Worm (Caenorhabditis elegans): ENCODE data around the gene rpl-23.

rpl-23 gene

DNA sequence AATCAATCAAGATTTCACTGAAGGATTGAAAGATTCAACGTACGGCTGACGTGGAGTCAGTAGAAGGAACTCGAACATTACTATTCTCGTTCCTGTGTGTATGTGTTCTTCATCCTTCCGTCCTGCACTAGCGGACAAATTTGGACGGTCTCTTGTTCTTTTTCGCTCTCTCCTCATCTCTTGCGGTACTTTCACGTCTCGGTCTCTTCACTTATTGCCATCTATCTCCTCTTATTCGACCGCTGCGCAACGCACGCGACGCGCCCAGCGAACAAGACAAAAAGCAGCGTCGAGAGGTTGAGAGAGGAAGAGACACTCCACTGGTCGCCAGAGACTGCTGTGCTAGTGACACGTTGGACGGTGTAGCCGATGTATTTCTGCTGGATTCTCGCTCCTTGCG, 9.5 kb upstream of the rpl-23 start:
- no peak for TF ChIP-seq lin-32 (GFP tag; optimal IDR thresholded peaks at IDR 0.05)
- TF ChIP-seq M03D4.4 (tag; optimal IDR thresholded peaks at IDR 0.05) = no peak
- TF ChIP-seq elt-1 (tag; optimal IDR thresholded peaks at IDR 0.05; ENCODE audit: borderline replicate concordance, insufficient read depth) = peak; percentile 41
- TF ChIP-seq snpc-4 (tag; optimal IDR thresholded peaks at IDR 0.05) = no peak
- TF ChIP-seq ceh-43 (GFP tag; optimal IDR thresholded peaks at IDR 0.05) = no peak
- TF ChIP-seq hlh-1 (tag; optimal IDR thresholded peaks at IDR 0.05) = peak; percentile 42
- TF ChIP-seq mep-1 (tag; optimal IDR thresholded peaks at IDR 0.05) = peak; percentile 88
- TF ChIP-seq flh-1 (GFP tag; optimal IDR thresholded peaks at IDR 0.05) = no peak
- TF ChIP-seq nhr-2 (tag; optimal IDR thresholded peaks at IDR 0.05) = peak; percentile 3
- peak; percentile 54 for TF ChIP-seq nhr-237 (tag; optimal IDR thresholded peaks at IDR 0.05)
- peak; percentile 48 for TF ChIP-seq ceh-39 (tag; optimal IDR thresholded peaks at IDR 0.05)
- TF ChIP-seq mls-2 (tag; optimal IDR thresholded peaks at IDR 0.05) = peak; percentile 33
- no peak for TF ChIP-seq sem-2 (GFP tag; optimal IDR thresholded peaks at IDR 0.05)
- no peak for TF ChIP-seq bed-3 (GFP tag; optimal IDR thresholded peaks at IDR 0.05)
- TF ChIP-seq pha-4 (tag; optimal IDR thresholded peaks at IDR 0.05) = peak; percentile 78
- TF ChIP-seq nhr-28 (tag; optimal IDR thresholded peaks at IDR 0.05) = no peak
- TF ChIP-seq mab-5 (tag; optimal IDR thresholded peaks at IDR 0.05) = no peak
- TF ChIP-seq ztf-11 (tag; optimal IDR thresholded peaks at IDR 0.05) = peak; percentile 40
- no peak for TF ChIP-seq cnd-1 (tag; optimal IDR thresholded peaks at IDR 0.05)
- peak; percentile 30 for TF ChIP-seq sptf-1 (tag; optimal IDR thresholded peaks at IDR 0.05)
- TF ChIP-seq blmp-1 (tag; optimal IDR thresholded peaks at IDR 0.05) = no peak
- TF ChIP-seq nhr-76 (tag; optimal IDR thresholded peaks at IDR 0.05) = no peak
- TF ChIP-seq ham-2 (GFP tag; optimal IDR thresholded peaks at IDR 0.05) = peak; percentile 91
- no peak for TF ChIP-seq unc-39 (tag; optimal IDR thresholded peaks at IDR 0.05)
- peak; percentile 86 for TF ChIP-seq unc-120 (tag; optimal IDR thresholded peaks at IDR 0.05; ENCODE audit: poor library complexity, severe bottlenecking)
- peak; percentile 68 for TF ChIP-seq unc-62 (GFP tag; optimal IDR thresholded peaks at IDR 0.05)
- peak; percentile 25 for TF ChIP-seq zip-8 (tag; optimal IDR thresholded peaks at IDR 0.05)
- TF ChIP-seq ceh-83 (GFP tag; optimal IDR thresholded peaks at IDR 0.05) = no peak
- TF ChIP-seq elt-3 (tag; optimal IDR thresholded peaks at IDR 0.05) = no peak
- peak; percentile 38 for TF ChIP-seq drap-1 (GFP tag; optimal IDR thresholded peaks at IDR 0.05)
- no peak for TF ChIP-seq tbx-8 (GFP tag; optimal IDR thresholded peaks at IDR 0.05)
- TF ChIP-seq nhr-12 (tag; optimal IDR thresholded peaks at IDR 0.05) = no peak
- peak; percentile 53 for TF ChIP-seq lsy-2 (tag; optimal IDR thresholded peaks at IDR 0.05)
- peak; percentile 50 for TF ChIP-seq lin-13 (tag; optimal IDR thresholded peaks at IDR 0.05)
- TF ChIP-seq ces-1 (GFP tag; optimal IDR thresholded peaks at IDR 0.05) = peak; percentile 80

DNA sequence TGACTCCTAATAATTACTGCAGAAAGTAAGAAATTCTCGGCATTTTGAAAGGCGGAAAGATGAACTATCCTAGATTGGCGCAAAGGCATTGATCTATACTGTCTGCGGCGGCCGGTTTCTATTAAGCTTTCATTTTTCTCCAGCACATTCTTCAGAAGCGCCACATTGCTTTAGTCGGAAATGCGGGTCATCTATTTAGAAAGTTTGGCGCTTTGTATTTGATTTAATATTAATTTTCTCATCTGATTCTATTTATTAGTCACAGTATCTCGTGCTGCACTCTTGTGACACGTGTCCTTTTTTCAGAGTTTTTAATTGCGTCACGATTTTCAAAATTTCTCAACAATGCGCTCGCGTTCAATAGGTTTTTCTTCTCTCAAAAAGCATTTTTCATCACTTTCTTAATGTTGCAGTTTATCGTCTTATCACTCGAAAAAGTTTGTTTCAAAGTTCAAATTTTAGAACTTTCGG, 9.1 kb upstream of the rpl-23 start:
- TF ChIP-seq blmp-1 (tag; optimal IDR thresholded peaks at IDR 0.05) (no peak), pha-4 (tag; optimal IDR thresholded peaks at IDR 0.05) (no peak), elt-3 (tag; optimal IDR thresholded peaks at IDR 0.05) (no peak), nhr-2 (tag; optimal IDR thresholded peaks at IDR 0.05) (no peak), snpc-4 (tag; optimal IDR thresholded peaks at IDR 0.05) (no peak), M03D4.4 (tag; optimal IDR thresholded peaks at IDR 0.05) (no peak), tbx-8 (GFP tag; optimal IDR thresholded peaks at IDR 0.05) (no peak)

DNA sequence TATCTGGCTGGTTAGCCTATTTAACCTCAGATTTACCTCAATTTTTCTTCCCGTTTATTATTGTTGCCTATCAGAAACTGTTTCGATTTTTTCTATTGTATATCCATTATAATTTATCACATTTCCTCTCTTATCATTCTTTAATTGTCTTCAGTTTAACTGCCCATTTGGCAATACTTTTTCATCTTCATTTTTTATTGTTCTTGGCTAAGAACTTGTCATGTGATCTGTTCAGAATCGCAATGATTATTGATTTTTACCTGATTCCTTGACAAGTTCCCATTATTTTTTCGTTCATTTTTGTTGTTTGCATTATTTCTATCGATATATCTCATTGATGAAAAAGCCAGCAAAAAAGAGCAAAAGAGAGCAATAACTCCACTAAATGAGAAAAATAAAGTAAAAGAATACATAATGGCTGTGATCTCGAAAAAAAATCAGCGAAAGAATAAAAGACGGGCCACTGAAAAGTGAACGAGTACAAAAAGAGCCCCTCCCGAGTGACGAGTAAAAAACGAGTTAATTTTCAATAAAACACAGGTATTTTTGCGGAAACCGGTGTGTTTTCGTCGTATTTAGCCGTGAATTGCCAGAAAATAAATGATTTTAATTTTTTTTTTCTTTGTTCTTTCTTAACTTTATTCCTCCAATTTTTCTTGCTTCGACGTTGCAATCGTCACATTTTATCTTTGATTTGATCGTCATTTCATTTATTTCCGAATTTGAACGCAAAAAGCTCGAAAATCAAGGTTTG, 8.5 kb upstream of the rpl-23 start, which contains the start of gene arf-1:
Gene arf-1 (plus strand): TSS at position 657 of the 754 bp plus-strand sequence.
- TF ChIP-seq unc-120 (tag; optimal IDR thresholded peaks at IDR 0.05; ENCODE audit: poor library complexity, severe bottlenecking) (no peak), mep-1 (tag; optimal IDR thresholded peaks at IDR 0.05) (no peak), lin-13 (tag; optimal IDR thresholded peaks at IDR 0.05) (no peak), ham-2 (GFP tag; optimal IDR thresholded peaks at IDR 0.05) (no peak), mls-2 (tag; optimal IDR thresholded peaks at IDR 0.05) (no peak), nhr-237 (tag; optimal IDR thresholded peaks at IDR 0.05) (no peak), elt-1 (tag; optimal IDR thresholded peaks at IDR 0.05; ENCODE audit: borderline replicate concordance, insufficient read depth) (no peak), lsy-2 (tag; optimal IDR thresholded peaks at IDR 0.05) (no peak), ces-1 (GFP tag; optimal IDR thresholded peaks at IDR 0.05) (no peak), bed-3 (GFP tag; optimal IDR thresholded peaks at IDR 0.05) (no peak)

All from whole organism, mixed stage, embryonic.